Worm (Caenorhabditis elegans): ENCODE measurements around the gene B0496.1.

B0496.1 gene

DNA sequence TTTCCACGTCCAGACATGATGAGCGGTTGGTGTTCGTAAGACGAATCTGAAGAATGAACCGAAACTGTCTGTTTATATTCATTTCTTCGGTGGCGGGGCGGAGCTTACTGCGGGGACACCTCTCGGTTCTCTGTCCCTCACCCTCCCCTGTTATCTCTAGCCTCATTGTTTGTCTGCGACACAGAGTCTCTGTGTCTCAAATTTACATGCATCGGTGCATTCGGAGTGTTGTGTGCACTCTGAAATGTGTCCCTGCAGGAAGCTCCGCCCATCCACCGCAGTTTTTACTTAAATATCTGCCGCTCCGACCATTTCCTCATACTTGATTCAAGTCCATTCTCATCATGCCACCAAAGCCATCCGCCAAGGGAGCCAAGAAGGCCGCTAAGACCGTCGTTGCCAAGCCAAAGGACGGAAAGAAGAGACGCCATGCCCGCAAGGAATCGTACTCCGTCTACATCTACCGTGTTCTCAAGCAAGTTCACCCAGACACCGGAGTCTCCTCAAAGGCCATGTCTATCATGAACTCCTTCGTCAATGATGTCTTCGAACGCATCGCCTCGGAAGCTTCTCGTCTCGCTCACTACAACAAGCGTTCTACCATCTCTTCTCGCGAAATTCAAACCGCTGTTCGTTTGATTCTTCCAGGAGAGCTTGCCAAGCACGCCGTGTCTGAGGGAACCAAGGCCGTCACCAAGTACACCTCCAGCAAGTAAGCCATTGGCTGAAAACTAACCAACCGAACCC is 40.3 kb downstream of the B0496.1 start, which contains the start of the genes his-61 and his-62 (continued):
- TF ChIP-seq vab-15 (tag; optimal IDR thresholded peaks at IDR 0.05) = no peak
- no peak for TF ChIP-seq ets-5 (GFP tag; IDR thresholded peaks at IDR 0.05)
- peak; percentile 80 for TF ChIP-seq unc-86 (tag; optimal IDR thresholded peaks at IDR 0.05)
- peak; percentile 15 for TF ChIP-seq fkh-8 (tag; optimal IDR thresholded peaks at IDR 0.05)
- TF ChIP-seq fkh-10 (GFP tag; optimal IDR thresholded peaks at IDR 0.05) = no peak
- peak; percentile 36 for TF ChIP-seq xbp-1 (tag; optimal IDR thresholded peaks at IDR 0.05)
- TF ChIP-seq nhr-11 (tag; optimal IDR thresholded peaks at IDR 0.05) = no peak
- peak; percentile 91 for TF ChIP-seq lin-14 (GFP tag; optimal IDR thresholded peaks at IDR 0.05)
- TF ChIP-seq ceh-82 (tag; optimal IDR thresholded peaks at IDR 0.05) = peak in 2 of 3 experiments; percentile 23 to 42
- TF ChIP-seq hlh-17 (GFP tag; optimal IDR thresholded peaks at IDR 0.05; ENCODE audit: borderline replicate concordance) = no peak
- no peak for TF ChIP-seq irx-1 (tag; optimal IDR thresholded peaks at IDR 0.05)
- TF ChIP-seq nhr-28 (tag; optimal IDR thresholded peaks at IDR 0.05) = no peak
- peak; percentile 34 for TF ChIP-seq nhr-90 (tag; optimal IDR thresholded peaks at IDR 0.05; ENCODE audit: poor library complexity)
- peak; percentile 37 for TF ChIP-seq nhr-20 (tag; optimal IDR thresholded peaks at IDR 0.05)
- TF ChIP-seq zag-1 (tag; optimal IDR thresholded peaks at IDR 0.05) = no peak
- TF ChIP-seq nhr-76 (tag; optimal IDR thresholded peaks at IDR 0.05) = no peak
- no peak for TF ChIP-seq tlp-1 (tag; optimal IDR thresholded peaks at IDR 0.05)
- peak; percentile 82 for TF ChIP-seq swsn-7 (tag; optimal IDR thresholded peaks at IDR 0.05)
- TF ChIP-seq egl-27 (tag; optimal IDR thresholded peaks at IDR 0.05) = no peak
- no peak for TF ChIP-seq elt-2 (tag; optimal IDR thresholded peaks at IDR 0.05)
- TF ChIP-seq unc-62 (GFP tag; optimal IDR thresholded peaks at IDR 0.05) = no peak
- no peak for TF ChIP-seq ama-1 (optimal IDR thresholded peaks at IDR 0.05)
- TF ChIP-seq unc-30 (tag; optimal IDR thresholded peaks at IDR 0.05) = no peak
- TF ChIP-seq C04F5.9 (tag; optimal IDR thresholded peaks at IDR 0.05) = no peak
- no peak for TF ChIP-seq ceh-90 (tag; optimal IDR thresholded peaks at IDR 0.05)
- TF ChIP-seq ceh-63 (GFP tag; optimal IDR thresholded peaks at IDR 0.05) = no peak
- TF ChIP-seq fkh-4 (tag; optimal IDR thresholded peaks at IDR 0.05; ENCODE audit: borderline replicate concordance) = no peak
- TF ChIP-seq dsc-1 (tag; optimal IDR thresholded peaks at IDR 0.05) = no peak
- TF ChIP-seq lin-15B (tag; optimal IDR thresholded peaks at IDR 0.05) = no peak
- peak in 2 of 3 experiments; percentile 27 to 45 for TF ChIP-seq dpl-1 (GFP tag; optimal IDR thresholded peaks at IDR 0.05)
- no peak for TF ChIP-seq pqm-1 (tag; optimal IDR thresholded peaks at IDR 0.05)
- TF ChIP-seq Y116A8C.19 (tag; optimal IDR thresholded peaks at IDR 0.05; ENCODE audit: borderline replicate concordance) = no peak
- TF ChIP-seq C34B4.2 (tag; optimal IDR thresholded peaks at IDR 0.05) = no peak
- peak; percentile 28 for TF ChIP-seq ztf-4 (tag; optimal IDR thresholded peaks at IDR 0.05)
- TF ChIP-seq lsy-2 (tag; optimal IDR thresholded peaks at IDR 0.05) = peak in 1 of 2 experiments; percentile 50
- TF ChIP-seq tbx-2 (tag; optimal IDR thresholded peaks at IDR 0.05) = peak; percentile 52
- no peak for TF ChIP-seq sptf-1 (tag; optimal IDR thresholded peaks at IDR 0.05)
- no peak for TF ChIP-seq rnt-1 (tag; optimal IDR thresholded peaks at IDR 0.05)
- TF ChIP-seq isw-1 (GFP tag; IDR thresholded peaks at IDR 0.05) = peak; percentile 38; the same call in 1 of the 2 replicates

DNA sequence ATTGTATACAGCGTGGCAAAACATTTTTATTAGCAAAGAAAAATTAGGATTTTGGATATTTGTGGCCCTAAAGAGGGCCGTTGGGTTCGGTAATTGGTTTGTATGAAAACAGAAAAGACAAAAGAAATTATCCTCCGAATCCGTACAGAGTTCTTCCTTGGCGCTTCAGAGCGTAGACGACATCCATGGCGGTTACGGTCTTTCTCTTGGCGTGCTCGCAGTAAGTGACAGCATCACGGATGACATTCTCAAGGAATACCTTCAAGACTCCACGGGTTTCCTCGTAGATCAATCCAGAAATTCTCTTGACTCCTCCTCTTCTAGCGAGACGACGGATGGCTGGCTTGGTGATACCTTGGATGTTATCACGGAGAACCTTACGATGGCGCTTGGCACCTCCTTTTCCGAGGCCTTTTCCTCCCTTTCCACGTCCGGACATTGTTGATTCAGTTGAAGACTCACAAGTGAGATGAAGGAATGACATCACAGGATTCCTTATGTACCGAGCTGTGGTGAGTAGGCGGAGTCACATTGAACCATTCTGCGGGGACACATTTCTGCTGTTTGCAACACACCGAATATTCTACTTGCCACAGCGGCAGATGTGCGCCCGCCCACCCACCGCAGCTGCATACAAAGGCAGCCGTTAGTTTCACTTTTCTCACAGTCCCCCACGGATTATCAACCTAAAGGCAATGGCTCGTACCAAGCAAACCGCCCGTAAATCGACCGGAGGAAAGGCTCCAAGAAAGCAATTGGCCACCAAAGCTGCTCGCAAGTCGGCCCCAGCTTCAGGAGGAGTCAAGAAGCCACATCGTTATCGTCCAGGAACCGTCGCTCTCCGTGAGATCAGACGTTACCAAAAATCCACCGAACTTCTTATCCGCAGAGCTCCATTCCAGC is 41.7 kb downstream of the B0496.1 start, which contains the start of the genes his-60 and his-59:
his-60 (minus strand) TSS at position 439 of the 903 bp plus-strand sequence.
his-59 (plus strand) TSS at position 696 of the 903 bp plus-strand sequence.
- TF ChIP-seq lir-3 (tag; optimal IDR thresholded peaks at IDR 0.05; ENCODE audit: poor library complexity) (no peak), nhr-76 (tag; optimal IDR thresholded peaks at IDR 0.05) (no peak), unc-30 (tag; optimal IDR thresholded peaks at IDR 0.05) (no peak), xbp-1 (tag; optimal IDR thresholded peaks at IDR 0.05) (peak; percentile 19), nhr-28 (tag; optimal IDR thresholded peaks at IDR 0.05) (no peak), nhr-90 (tag; optimal IDR thresholded peaks at IDR 0.05; ENCODE audit: poor library complexity) (peak; percentile 63), unc-98 (GFP tag; IDR thresholded peaks at IDR 0.05) (no peak), nhr-85 (tag) (peak; percentile 79), nhr-12 (tag; optimal IDR thresholded peaks at IDR 0.05) (no peak), ztf-11 (tag; optimal IDR thresholded peaks at IDR 0.05) (peak in 1 of 2 experiments; percentile 93), swsn-7 (tag; optimal IDR thresholded peaks at IDR 0.05) (peak; percentile 68), nhr-84 (tag; optimal IDR thresholded peaks at IDR 0.05) (no peak), nhr-19 (GFP tag; conservative IDR thresholded peaks at IDR 0.05) (peak; percentile 41), F16B12.6 (tag; optimal IDR thresholded peaks at IDR 0.05) (no peak), ztf-4 (tag; optimal IDR thresholded peaks at IDR 0.05) (no peak), ceh-82 (tag; optimal IDR thresholded peaks at IDR 0.05) (no peak), snu-23 (GFP tag; optimal IDR thresholded peaks at IDR 0.05) (peak; percentile 55), fkh-10 (GFP tag; optimal IDR thresholded peaks at IDR 0.05) (no peak), lin-15B (tag; optimal IDR thresholded peaks at IDR 0.05) (no peak)
